Fruit fly (Drosophila melanogaster): ENCODE measurements around the gene CG7173.

- no peak for TF ChIP-seq eg (GFP tag; IDR thresholded peaks at IDR 0.05)
- no peak for TF ChIP-seq CG10631 (GFP tag; optimal IDR thresholded peaks at IDR 0.05)
Observed at dm6 chr3L:21534360-21534759, 23.7 kb downstream of the CG7173 start, which contains the start of gene ppk5.

All from whole organism, prepupa.